Fruit fly (Drosophila melanogaster) S2 (cell line): ENCODE data around the gene GCS2alpha.
"Not testable (repeated sequence)": the region's sequence is repeated elsewhere in the genome, so short reads cannot be mapped to it uniquely, and the experiment has no call there.

ENCODE experiments used
- CG8478 ChIP-seq: fragments of >200 bp; optimal IDR thresholded peaks from 2 replicates; lab custom pipeline; 2018
- CTCF ChIP-seq, 2 experiments: fragments of >200 bp; optimal IDR thresholded peaks; 2 replicates each; lab custom pipeline; 2018

The GCS2alpha gene

DNA sequence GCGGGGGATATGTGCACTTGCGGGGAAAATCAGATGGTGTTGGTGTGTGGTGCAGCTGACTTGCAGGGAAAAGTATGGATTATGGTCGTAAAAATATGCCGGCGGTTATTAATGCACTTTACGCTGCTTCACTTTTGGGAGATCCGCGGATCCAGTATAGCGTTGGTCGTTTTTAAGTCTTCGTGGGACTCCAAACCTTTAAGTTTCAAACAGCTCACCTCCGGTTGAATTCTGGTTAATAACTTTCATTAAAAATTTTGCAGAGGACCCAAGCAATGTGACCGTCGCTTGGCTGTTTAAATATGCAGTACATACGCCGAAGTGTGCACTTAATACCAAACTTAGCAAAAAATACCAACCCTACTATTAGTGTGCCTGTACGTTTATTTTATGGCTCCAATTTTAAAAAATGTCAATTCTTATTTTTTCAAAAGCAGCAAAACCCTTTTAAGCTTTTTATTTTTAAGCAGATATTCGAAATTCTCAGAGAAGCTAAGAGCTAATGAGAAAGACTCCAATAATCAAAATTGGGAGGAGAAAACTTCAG is at the start of gene GCS2alpha:
TSS of gene GCS2alpha (minus strand) at position 309 of the 547 bp plus-strand sequence.
- TF ChIP-seq CG8478 (lab: Kevin White, UChicago) (no peak), CTCF (optimal IDR thresholded peaks at IDR 0.05; lab: Kevin White, UChicago) (peak in 1 of 2 experiments; percentile 3)

dm6 chrX:21632852-21633251 is 27.8 kb upstream of the GCS2alpha start:
- TF ChIP-seq CG8478 (lab: Kevin White, UChicago) (no peak), CTCF (optimal IDR thresholded peaks at IDR 0.05; lab: Kevin White, UChicago) (no peak)

DNA sequence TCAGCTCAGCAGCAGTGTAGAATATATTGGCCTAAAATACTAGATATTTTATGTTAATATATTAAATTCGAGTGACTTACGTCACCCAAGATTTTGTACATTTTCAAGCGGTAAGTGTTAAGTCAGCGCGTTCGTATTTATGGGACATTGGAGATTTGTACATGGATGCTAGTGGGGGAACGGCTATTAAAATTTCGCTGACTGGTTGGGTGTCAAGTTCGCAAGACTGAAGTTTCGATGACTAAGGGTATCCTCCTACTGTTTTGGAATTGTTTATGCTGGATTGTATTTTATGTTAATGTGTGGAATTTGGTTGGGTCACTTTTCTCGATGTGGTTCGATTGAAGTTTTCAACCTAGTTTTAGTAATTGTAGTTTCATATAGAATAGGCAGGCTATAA is 27.1 kb upstream of the GCS2alpha start:
- TF ChIP-seq CTCF (optimal IDR thresholded peaks at IDR 0.05; lab: Kevin White, UChicago): no peak
- TF ChIP-seq CG8478 (lab: Kevin White, UChicago): no peak

- TF ChIP-seq CG8478 (lab: Kevin White, UChicago) (no peak), CTCF (optimal IDR thresholded peaks at IDR 0.05; lab: Kevin White, UChicago) (no peak)
These were observed 26.4 kb upstream of the GCS2alpha start for dm6 chrX:21631452-21631851.

DNA sequence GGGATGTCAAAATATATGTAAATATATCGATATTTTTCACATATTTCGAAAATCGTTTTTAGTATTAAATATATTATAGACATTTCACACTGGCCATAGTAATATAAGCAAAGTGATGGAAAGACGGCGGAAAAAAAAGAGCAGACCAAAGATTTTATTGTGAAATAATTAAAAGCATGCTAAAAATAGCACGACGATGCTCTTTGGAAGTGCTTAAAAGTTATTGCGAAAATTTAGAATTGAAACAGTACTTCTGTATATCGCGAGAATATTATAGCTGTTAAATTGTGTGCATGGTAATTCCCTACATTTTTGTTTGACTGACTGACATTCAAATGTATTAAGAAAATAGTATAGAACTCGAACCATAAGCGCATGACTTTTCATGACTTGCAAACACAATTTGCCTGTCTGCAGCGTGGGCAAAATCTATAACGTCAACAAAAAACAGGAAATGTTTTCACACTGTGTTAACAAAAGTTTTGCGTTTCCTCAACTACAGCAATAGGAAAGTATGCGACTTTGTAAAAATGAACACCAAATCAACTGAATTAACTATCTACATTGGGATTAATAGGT is 25.2 kb upstream of the GCS2alpha start:
- TF ChIP-seq CG8478 (lab: Kevin White, UChicago): no peak
- TF ChIP-seq CTCF (optimal IDR thresholded peaks at IDR 0.05; lab: Kevin White, UChicago): no peak

dm6 chrX:21629482-21630159 is 24.6 kb upstream of the GCS2alpha start, which contains the start of gene DIP1:
TSS of gene DIP1 (minus strand) at chrX:21630148.
- no peak for TF ChIP-seq CG8478 (lab: Kevin White, UChicago)
- TF ChIP-seq CTCF (optimal IDR thresholded peaks at IDR 0.05; lab: Kevin White, UChicago): no peak

DNA sequence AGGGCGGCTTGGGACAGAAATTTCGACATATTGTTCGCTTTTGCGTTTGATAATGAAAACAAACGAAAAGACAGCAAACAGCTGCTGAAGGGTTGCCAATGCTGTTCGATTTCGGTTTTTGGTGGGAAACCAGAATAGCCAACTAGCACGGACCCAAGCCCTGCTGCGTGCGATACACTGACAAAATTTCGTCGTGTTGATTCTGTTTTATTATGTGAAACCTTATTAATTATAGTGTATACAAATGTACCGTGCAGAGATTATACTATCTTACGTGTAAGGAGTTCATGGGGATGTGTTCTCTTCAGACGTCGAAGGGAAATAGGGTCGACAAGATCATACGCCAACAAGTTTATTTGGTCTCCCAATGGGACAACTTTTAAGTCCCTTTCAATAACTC is 18.6 kb upstream of the GCS2alpha start, which contains the start of gene CG32500:
TSS of gene CG32500 (minus strand) at position 110 of the 400 bp plus-strand sequence.
- TF ChIP-seq CG8478 (lab: Kevin White, UChicago); CTCF (optimal IDR thresholded peaks at IDR 0.05; lab: Kevin White, UChicago): not testable (repeated sequence)

- not testable (repeated sequence) for TF ChIP-seq CTCF (optimal IDR thresholded peaks at IDR 0.05; lab: Kevin White, UChicago); CG8478 (lab: Kevin White, UChicago)
These were observed 15.9 kb upstream of the GCS2alpha start, which contains the start of gene CG32819 for dm6 chrX:21621004-21621403. TSS of gene CG32819 (minus strand) at chrX:21621104.

DNA sequence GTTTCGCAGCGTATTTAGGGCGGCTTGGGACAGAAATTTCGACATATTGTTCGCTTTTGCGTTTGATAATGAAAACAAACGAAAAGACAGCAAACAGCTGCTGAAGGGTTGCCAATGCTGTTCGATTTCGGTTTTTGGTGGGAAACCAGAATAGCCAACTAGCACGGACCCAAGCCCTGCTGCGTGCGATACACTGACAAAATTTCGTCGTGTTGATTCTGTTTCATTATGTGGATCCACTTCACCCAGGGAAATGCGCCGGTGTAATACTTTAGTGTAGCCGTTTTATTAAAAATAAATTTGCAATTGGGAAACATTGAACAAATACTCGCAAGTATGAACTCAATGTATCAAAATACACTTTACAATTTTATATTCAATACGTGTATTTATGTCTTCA is 12.5 kb upstream of the GCS2alpha start, which contains the start of gene CG32857:
TSS of gene CG32857 (minus strand) at position 101 of the 400 bp plus-strand sequence.
- TF ChIP-seq CG8478 (lab: Kevin White, UChicago); CTCF (optimal IDR thresholded peaks at IDR 0.05; lab: Kevin White, UChicago): not testable (repeated sequence)

DNA sequence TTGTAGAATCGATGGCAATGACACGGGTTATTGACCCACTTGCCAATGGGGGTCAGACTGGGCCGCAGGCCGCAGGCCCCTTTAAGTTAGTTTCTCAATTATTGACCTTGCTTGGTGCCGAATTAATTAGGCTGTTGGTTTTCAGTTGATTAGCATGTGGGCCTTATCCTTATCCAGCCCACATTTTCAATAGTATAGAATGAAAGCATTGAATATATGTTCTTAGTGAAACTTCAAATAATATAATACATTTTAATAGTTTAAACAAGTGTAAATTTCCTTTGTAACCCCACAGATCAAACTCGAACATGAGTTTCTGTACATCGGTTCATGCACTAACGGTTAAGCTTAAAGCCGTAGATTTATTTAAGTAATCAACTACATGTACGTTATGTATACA is 10.1 kb upstream of the GCS2alpha start, which contains the start of gene CG32820:
TSS of gene CG32820 (minus strand) at position 101 of the 400 bp plus-strand sequence.
- not testable (repeated sequence) for TF ChIP-seq CTCF (optimal IDR thresholded peaks at IDR 0.05; lab: Kevin White, UChicago); CG8478 (lab: Kevin White, UChicago)

DNA sequence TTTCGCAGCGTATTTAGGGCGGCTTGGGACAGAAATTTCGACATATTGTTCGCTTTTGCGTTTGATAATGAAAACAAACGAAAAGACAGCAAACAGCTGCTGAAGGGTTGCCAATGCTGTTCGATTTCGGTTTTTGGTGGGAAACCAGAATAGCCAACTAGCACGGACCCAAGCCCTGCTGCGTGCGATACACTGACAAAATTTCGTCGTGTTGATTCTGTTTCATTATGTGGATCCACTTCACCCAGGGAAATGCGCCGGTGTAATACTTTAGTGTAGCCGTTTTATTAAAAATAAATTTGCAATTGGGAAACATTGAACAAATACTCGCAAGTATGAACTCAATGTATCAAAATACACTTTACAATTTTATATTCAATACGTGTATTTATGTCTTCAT is 6.4 kb upstream of the GCS2alpha start, which contains the start of gene CG33502:
TSS of gene CG33502 (minus strand) at position 101 of the 400 bp plus-strand sequence.
- not testable (repeated sequence) for TF ChIP-seq CG8478 (lab: Kevin White, UChicago); CTCF (optimal IDR thresholded peaks at IDR 0.05; lab: Kevin White, UChicago)

DNA sequence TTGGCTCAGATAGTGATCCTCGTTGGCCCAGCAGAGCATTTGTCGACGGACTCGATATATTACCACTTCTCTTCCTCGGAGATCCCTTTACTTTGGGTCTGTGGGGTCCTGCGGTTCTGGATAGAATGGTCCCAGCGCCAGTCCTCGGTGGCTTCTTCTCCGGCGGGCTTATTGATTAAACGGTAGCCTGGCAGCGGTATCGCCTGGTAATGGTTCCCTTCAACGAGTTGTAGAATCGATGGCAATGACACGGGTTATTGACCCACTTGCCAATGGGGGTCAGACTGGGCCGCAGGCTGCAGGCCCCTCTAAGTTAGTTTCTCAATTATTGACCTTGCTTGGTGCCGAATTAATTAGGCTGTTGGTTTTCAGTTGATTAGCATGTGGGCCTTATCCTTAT is 3.8 kb upstream of the GCS2alpha start, which contains the start of gene CG17450:
TSS of gene CG17450 (minus strand) at position 101 of the 400 bp plus-strand sequence.
- TF ChIP-seq CG8478 (lab: Kevin White, UChicago); CTCF (optimal IDR thresholded peaks at IDR 0.05; lab: Kevin White, UChicago): not testable (repeated sequence)

DNA sequence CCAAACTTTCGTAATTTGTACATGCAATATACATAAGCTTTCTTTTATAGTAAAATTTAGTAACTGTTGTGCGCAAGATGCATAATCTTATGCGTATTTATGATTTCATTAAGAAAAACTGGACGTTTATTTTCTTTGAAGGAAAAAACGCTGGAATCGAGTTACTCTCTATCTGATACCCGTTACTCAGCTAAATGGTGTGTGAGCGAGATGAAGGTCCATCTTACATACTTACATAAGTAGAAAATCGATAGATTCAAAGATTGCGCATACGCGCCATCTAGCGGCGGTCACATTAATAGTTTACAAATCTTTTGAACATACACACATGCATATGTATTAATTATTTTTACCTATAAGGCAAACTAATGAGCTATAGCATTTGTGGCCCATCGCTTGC is 450 bp upstream of the GCS2alpha start:
- TF ChIP-seq CG8478 (lab: Kevin White, UChicago) (no peak), CTCF (optimal IDR thresholded peaks at IDR 0.05; lab: Kevin White, UChicago) (peak; percentile 84 to 88)

DNA sequence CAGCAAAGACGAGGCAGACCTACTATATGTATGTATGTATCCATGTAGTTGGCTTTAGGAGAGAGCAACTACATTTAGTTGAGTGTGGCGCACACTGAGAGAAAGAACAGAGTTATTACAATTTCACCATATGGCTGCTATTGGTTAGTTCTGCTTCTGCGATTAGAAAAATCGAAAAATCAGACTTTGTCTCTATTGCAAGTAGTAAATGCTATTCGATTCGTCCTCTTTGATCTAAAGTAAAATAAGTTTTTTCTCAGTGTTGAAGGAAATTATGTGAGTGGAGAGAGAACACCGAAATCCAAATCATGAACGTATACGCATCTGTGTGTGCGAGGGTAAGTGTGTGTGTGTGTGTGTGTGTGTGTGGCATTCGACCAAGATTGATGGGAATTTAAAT is 11.2 kb downstream of the GCS2alpha start:
- TF ChIP-seq CG8478 (lab: Kevin White, UChicago) (no peak), CTCF (optimal IDR thresholded peaks at IDR 0.05; lab: Kevin White, UChicago) (no peak)
